Worm (Caenorhabditis elegans) whole organism, L4 larva: Measurements from ENCODE around the gene Y56A3A.22.
"Not testable (repeated sequence)": the region's sequence is repeated elsewhere in the genome, so short reads cannot be mapped to it uniquely, and the experiment has no call there.

Experiments
- arid-1 ChIP-seq: fragments of 200-800 bp; sonication (Bioruptor generic); conservative IDR thresholded peaks from 2 replicates; pipeline ENCODE4 v1.3.6; 2022; ENCODE audit warnings: missing genetic modification reagents, missing genetic modification characterization, missing compliant biosample characterization
- ceh-44 ChIP-seq: fragments of 200-800 bp; sonication (Bioruptor generic); IDR thresholded peaks from 2 replicates; pipeline ENCODE4 v1.3.6; 2022; ENCODE audit warnings: missing genetic modification reagents, missing genetic modification characterization, missing compliant biosample characterization
- dmd-6 ChIP-seq: fragments of 200-800 bp; sonication (Bioruptor generic); IDR thresholded peaks from 2 replicates; pipeline ENCODE4 v1.3.6; 2022; ENCODE audit warnings: missing genetic modification reagents, missing genetic modification characterization, missing compliant biosample characterization
- egl-43 ChIP-seq: fragments of 200-800 bp; sonication (Bioruptor generic); IDR thresholded peaks from 2 replicates; pipeline ENCODE4 v1.3.6; 2022; ENCODE audit warnings: missing genetic modification reagents, missing genetic modification characterization, missing compliant biosample characterization
- hmg-1.1 ChIP-seq: fragments of 200-800 bp; sonication (Bioruptor generic); IDR thresholded peaks from 2 replicates; pipeline ENCODE4 v1.3.6; 2022; ENCODE audit warnings: missing genetic modification reagents, missing genetic modification characterization, missing compliant biosample characterization
- lin-38 ChIP-seq: fragments of 200-800 bp; sonication (Bioruptor generic); IDR thresholded peaks from 2 replicates; pipeline ENCODE4 v1.3.6; 2022; ENCODE audit warnings: missing genetic modification reagents, missing genetic modification characterization, missing compliant biosample characterization
- madf-9 ChIP-seq: fragments of 200-800 bp; sonication (Bioruptor generic); conservative IDR thresholded peaks from 2 replicates; pipeline ENCODE4 v1.3.6; 2022; ENCODE audit warnings: missing genetic modification reagents, missing genetic modification characterization, missing compliant biosample characterization
- pha-4 ChIP-seq, 2 experiments: fragments of 150-350 bp in 1 of 2; fragments of 200-800 bp in 1 of 2; sonication (Bioruptor generic) in 1 of 2; IDR thresholded peaks in 1 of 2; optimal IDR thresholded peaks in 1 of 2; 2 replicates each; pipeline versions ENCODE4 v1.3.6 to Lab custom; 2014 to 2022; ENCODE audit warnings: missing genetic modification characterization in 2 of 2, missing genetic modification reagents in 2 of 2, missing biosample characterization in 1 of 2, missing compliant biosample characterization in 1 of 2
- pqm-1 ChIP-seq: sonication (generic microtip); optimal IDR thresholded peaks from 2 replicates; lab custom pipeline; 2017; ENCODE audit warnings: missing biosample characterization, missing genetic modification characterization
- set-16 ChIP-seq: fragments of 200-800 bp; sonication (Bioruptor generic); IDR thresholded peaks from 2 replicates; pipeline ENCODE4 v1.3.6; 2022; ENCODE audit warnings: missing genetic modification reagents, missing genetic modification characterization, missing compliant biosample characterization
- snpc-1.2 ChIP-seq: fragments of 200-800 bp; sonication (Bioruptor generic); IDR thresholded peaks from 2 replicates; pipeline ENCODE4 v1.3.6; 2022; ENCODE audit warnings: missing genetic modification reagents, missing genetic modification characterization, missing compliant biosample characterization
- unc-62 ChIP-seq, 3 experiments: fragments of 150-350 bp in 1 of 3; sonication (generic microtip); optimal IDR thresholded peaks in 2 of 3; peaks in 1 of 3; 1 replicate in 1 of 3; 2 replicates in 2 of 3; lab custom pipeline; 2014 to 2017; ENCODE audit warnings: missing biosample characterization in 3 of 3, missing genetic modification characterization in 3 of 3, missing genetic modification reagents in 3 of 3, missing genotype in 1 of 3
- vab-7 ChIP-seq: fragments of 200-800 bp; sonication (Bioruptor generic); IDR thresholded peaks from 2 replicates; pipeline ENCODE4 v1.3.6; 2022; ENCODE audit warnings: missing genetic modification reagents, missing genetic modification characterization, missing compliant biosample characterization

The Y56A3A.22 gene

ce11 chrIII:11967049-11967448 lies 45.6 kb downstream of the Y56A3A.22 start:
- 0 out of 2 replicates have a peak, but pooled peaks have one; percentile 30 for TF ChIP-seq arid-1 (GFP tag; lab: Robert Waterston, UW)
- TF ChIP-seq snpc-1.2 (GFP tag; lab: Robert Waterston, UW) = peak; percentile 61; the same call in 1 of the 2 replicates
- peak; percentile 9; the same call in 1 of the 2 replicates for TF ChIP-seq pha-4 (GFP tag; IDR thresholded peaks at IDR 0.05; lab: Robert Waterston, UW)
- TF ChIP-seq pha-4 (tag; optimal IDR thresholded peaks at IDR 0.05; lab: Kevin White, UChicago) = not testable (repeated sequence)
- TF ChIP-seq set-16 = peak; percentile 97
- TF ChIP-seq vab-7 (GFP tag; lab: Robert Waterston, UW) = 0 out of 2 replicates have a peak, but pooled peaks have one; percentile 20
- TF ChIP-seq ceh-44 (GFP tag; lab: Robert Waterston, UW) = 0 out of 2 replicates have a peak, but pooled peaks have one; percentile 52
- peak; percentile 59 for TF ChIP-seq hmg-1.1 (GFP tag; lab: Robert Waterston, UW)
- TF ChIP-seq egl-43 (GFP tag; lab: Robert Waterston, UW) = 0 out of 2 replicates have a peak, but pooled peaks have one; percentile 12
- TF ChIP-seq lin-38 (GFP tag; lab: Robert Waterston, UW) = peak; percentile 66
- peak; percentile 35; the same call in 1 of the 2 replicates for TF ChIP-seq madf-9 (GFP tag; lab: Robert Waterston, UW)
- TF ChIP-seq dmd-6 (GFP tag; lab: Robert Waterston, UW) = peak; percentile 10; the same call in 1 of the 2 replicates

- TF ChIP-seq unc-62 (GFP tag; optimal IDR thresholded peaks at IDR 0.05 in 1 of 2; lab: Kevin White, UChicago) (peak in 1 of 2 experiments; percentile 33), unc-62 (tag; optimal IDR thresholded peaks at IDR 0.05; lab: Kevin White, UChicago) (no peak), pqm-1 (no peak)
Observed at ce11 chrIII:11971342-11971741, 49.9 kb downstream of the Y56A3A.22 start, which contains the start of gene Y56A3A.28. Y56A3A.28 (minus strand) TSS chrIII:11971374.
